Fruit fly (Drosophila melanogaster): ENCODE data around the gene mura.
A peak's percentile ranks its signal among the peaks of the same experiment; 100 is the strongest.

The mura gene

dm6 chr3R:9533181-9534124 is 18.2 kb downstream of the mura start (continued):
- peak; percentile 94 for TF ChIP-seq ATbp (GFP tag; optimal IDR thresholded peaks at IDR 0.05)
- peak; percentile 81 for TF ChIP-seq her (GFP tag; optimal IDR thresholded peaks at IDR 0.05)
- peak; percentile 98 for TF ChIP-seq CG3281 (GFP tag; optimal IDR thresholded peaks at IDR 0.05)
- peak; percentile 95 for TF ChIP-seq Asciz (GFP tag; optimal IDR thresholded peaks at IDR 0.05)
- TF ChIP-seq CG12659 (GFP tag; optimal IDR thresholded peaks at IDR 0.05) = peak; percentile 99
- no peak for TF ChIP-seq tna (GFP tag; IDR thresholded peaks at IDR 0.05; ENCODE audit: partially characterized antibody)
- peak; percentile 71 for TF ChIP-seq CTCF (GFP tag; optimal IDR thresholded peaks at IDR 0.05)
- peak; percentile 80 for TF ChIP-seq onecut (GFP tag; IDR thresholded peaks at IDR 0.05)
- peak; percentile 92 for TF ChIP-seq jing (GFP tag; optimal IDR thresholded peaks at IDR 0.05)
- peak; percentile 88 for TF ChIP-seq ems (GFP tag; optimal IDR thresholded peaks at IDR 0.05)
- peak; percentile 93 to 95 for TF ChIP-seq Trl (optimal IDR thresholded peaks at IDR 0.05)
- peak; percentile 93 for TF ChIP-seq Trl (GFP tag; optimal IDR thresholded peaks at IDR 0.05)
- no peak for TF ChIP-seq h (optimal IDR thresholded peaks at IDR 0.05)
- TF ChIP-seq CG17568 (GFP tag; optimal IDR thresholded peaks at IDR 0.05) = peak; percentile 87
- peak; percentile 40 to 78 for TF ChIP-seq insv (GFP tag; optimal IDR thresholded peaks at IDR 0.05)
- peak; percentile 72 for TF ChIP-seq zen (tag; optimal IDR thresholded peaks at IDR 0.05)
- peak; percentile 85 for TF ChIP-seq YL-1 (GFP tag; optimal IDR thresholded peaks at IDR 0.05)
- TF ChIP-seq tap (tag; optimal IDR thresholded peaks at IDR 0.05) = peak; percentile 88
- TF ChIP-seq eve (GFP tag; optimal IDR thresholded peaks at IDR 0.05) = peak in 1 of 2 experiments; percentile 100
- peak; percentile 83 for TF ChIP-seq ssp (GFP tag; IDR thresholded peaks at IDR 0.05)
- TF ChIP-seq fu2 (GFP tag; optimal IDR thresholded peaks at IDR 0.05) = peak; percentile 89
- peak; percentile 86 for TF ChIP-seq CG10462 (GFP tag; optimal IDR thresholded peaks at IDR 0.05)
- peak; percentile 87 for TF ChIP-seq jigr1 (GFP tag; IDR thresholded peaks at IDR 0.05)
- TF ChIP-seq chm (GFP tag; IDR thresholded peaks at IDR 0.05) = peak; percentile 58; the same call in 1 of the 2 replicates
- TF ChIP-seq Scr (GFP tag; IDR thresholded peaks at IDR 0.05; ENCODE audit: partially characterized antibody) = 0 out of 2 replicates have a peak, but pooled peaks have one; percentile 22
- peak; percentile 80 for TF ChIP-seq btn (GFP tag; optimal IDR thresholded peaks at IDR 0.05)
- TF ChIP-seq CG3163 (GFP tag; optimal IDR thresholded peaks at IDR 0.05) = peak; percentile 63
- peak; percentile 83; the same call in 2 of the 3 replicates for TF ChIP-seq Mrtf (GFP tag; IDR thresholded peaks at IDR 0.05)
- no peak for TF ChIP-seq CG16813 (GFP tag; IDR thresholded peaks at IDR 0.05; ENCODE audit: partially characterized antibody)
- TF ChIP-seq C15 (GFP tag; IDR thresholded peaks at IDR 0.05) = peak; percentile 71; the same call in 2 of the 3 replicates
- TF ChIP-seq CG31441 (GFP tag; IDR thresholded peaks at IDR 0.05) = peak; percentile 96
- 0 out of 3 replicates have a peak, but pooled peaks have one; percentile 28 for TF ChIP-seq vnd (GFP tag; IDR thresholded peaks at IDR 0.05; ENCODE audit: partially characterized antibody)
- peak; percentile 44 for TF ChIP-seq luna (GFP tag; optimal IDR thresholded peaks at IDR 0.05)
- peak; percentile 78 for TF ChIP-seq Gsc (GFP tag; IDR thresholded peaks at IDR 0.05)
- peak; percentile 23; the same call in 1 of the 2 replicates for TF ChIP-seq Bgb (GFP tag; IDR thresholded peaks at IDR 0.05; ENCODE audit: partially characterized antibody)
- peak; percentile 84 for TF ChIP-seq lbe (GFP tag; optimal IDR thresholded peaks at IDR 0.05)
- no peak for TF ChIP-seq amos (GFP tag; IDR thresholded peaks at IDR 0.05; ENCODE audit: partially characterized antibody)
- peak; percentile 61 for TF ChIP-seq CG43689 (GFP tag; IDR thresholded peaks at IDR 0.05)
- TF ChIP-seq z (GFP tag; IDR thresholded peaks at IDR 0.05) = 0 out of 3 replicates have a peak, but pooled peaks have one; percentile 5
- peak; percentile 84 for TF ChIP-seq CG5180 (GFP tag; optimal IDR thresholded peaks at IDR 0.05)
- TF ChIP-seq CG9876 (GFP tag; optimal IDR thresholded peaks at IDR 0.05) = peak; percentile 67
- peak; percentile 89 for TF ChIP-seq CG14014 (GFP tag; IDR thresholded peaks at IDR 0.05)
- TF ChIP-seq Ets97D (GFP tag; optimal IDR thresholded peaks at IDR 0.05) = peak; percentile 74
- TF ChIP-seq CG8944 (GFP tag; optimal IDR thresholded peaks at IDR 0.05) = peak; percentile 82
- 0 out of 2 replicates have a peak, but pooled peaks have one; percentile 1 for TF ChIP-seq CG42726 (GFP tag; IDR thresholded peaks at IDR 0.05; ENCODE audit: partially characterized antibody)
- TF ChIP-seq Chrac-16 (GFP tag; optimal IDR thresholded peaks at IDR 0.05) = peak; percentile 93
- peak; percentile 83 for TF ChIP-seq Ada2b (GFP tag; IDR thresholded peaks at IDR 0.05)
- TF ChIP-seq gro (GFP tag; optimal IDR thresholded peaks at IDR 0.05) = peak; percentile 92
- TF ChIP-seq stc (GFP tag; IDR thresholded peaks at IDR 0.05) = peak; percentile 74
